Worm (Caenorhabditis elegans): ENCODE results near the gene elo-5.

- no peak for TF ChIP-seq aha-1 (tag; optimal IDR thresholded peaks at IDR 0.05)
- TF ChIP-seq efl-1 (optimal IDR thresholded peaks at IDR 0.05): no peak
- TF ChIP-seq efl-1 (GFP tag; optimal IDR thresholded peaks at IDR 0.05 in 1 of 2): no peak
- no peak for TF ChIP-seq ztf-11 (tag; optimal IDR thresholded peaks at IDR 0.05)
- TF ChIP-seq fkh-10 (GFP tag; optimal IDR thresholded peaks at IDR 0.05): no peak
- no peak for TF ChIP-seq sup-37 (GFP tag; optimal IDR thresholded peaks at IDR 0.05)
- no peak for TF ChIP-seq fkh-8 (tag; optimal IDR thresholded peaks at IDR 0.05)
- TF ChIP-seq unc-62 (GFP tag; optimal IDR thresholded peaks at IDR 0.05): no peak
- TF ChIP-seq ceh-63 (GFP tag; optimal IDR thresholded peaks at IDR 0.05): no peak
Measured at ce11 chrIV:5405345-5405744, 28.4 kb upstream of the elo-5 start, which contains the start of gene ZK616.61.
